Worm (Caenorhabditis elegans) whole organism, young adult: ENCODE results near the gene eelo-2.

ENCODE experiments used
- B0035.1 ChIP-seq: sonication (generic microtip); optimal IDR thresholded peaks from 2 replicates; lab custom pipeline; 2016; ENCODE audit warnings: missing genetic modification characterization, mild to moderate bottlenecking, missing compliant biosample characterization, missing genotype, missing genetic modification reagents
- B0261.1 ChIP-seq: sonication (generic microtip); optimal IDR thresholded peaks from 2 replicates; lab custom pipeline; 2016; ENCODE audit warnings: mild to moderate bottlenecking, missing genetic modification characterization, moderate library complexity, missing compliant biosample characterization
- C17E4.6 ChIP-seq: fragments of 200-800 bp; sonication (Bioruptor generic); IDR thresholded peaks from 2 replicates; pipeline ENCODE4 v1.3.6; 2022; ENCODE audit warnings: missing genetic modification reagents, missing genetic modification characterization, missing compliant biosample characterization
- F22D6.2 ChIP-seq: sonication (generic microtip); optimal IDR thresholded peaks from 2 replicates; lab custom pipeline; 2016; ENCODE audit warnings: mild to moderate bottlenecking, missing genetic modification characterization, missing compliant biosample characterization
- F33H1.4 ChIP-seq: fragments of 200-800 bp; sonication (Bioruptor generic); IDR thresholded peaks from 2 replicates; pipeline ENCODE4 v1.3.6; 2022; ENCODE audit warnings: missing genetic modification reagents, missing genetic modification characterization, missing compliant biosample characterization
- F49E8.2 ChIP-seq: sonication (generic microtip); optimal IDR thresholded peaks from 3 replicates; lab custom pipeline; 2017; ENCODE audit warnings: missing genetic modification characterization, mild to moderate bottlenecking, missing compliant biosample characterization, antibody characterized with exemption, moderate library complexity; ENCODE audit not compliant: insufficient read depth
- F57A8.1 ChIP-seq: fragments of 200-800 bp; sonication (Bioruptor generic); optimal IDR thresholded peaks from 2 replicates; lab custom pipeline; 2018; ENCODE audit warnings: mild to moderate bottlenecking, missing genetic modification characterization, moderate library complexity, missing compliant biosample characterization
- K12H6.12 ChIP-seq: fragments of 200-800 bp; sonication (Bioruptor generic); optimal IDR thresholded peaks from 2 replicates; lab custom pipeline; 2018; ENCODE audit warnings: mild to moderate bottlenecking, missing genetic modification characterization, missing compliant biosample characterization
- Y53F4B.3 ChIP-seq: fragments of 200-800 bp; sonication (Bioruptor generic); IDR thresholded peaks from 2 replicates; pipeline ENCODE4 v1.3.6; 2022; ENCODE audit warnings: missing genetic modification reagents, missing genetic modification characterization, missing compliant biosample characterization
- Y95B8A.8 ChIP-seq: fragments of 200-800 bp; sonication (Bioruptor generic); IDR thresholded peaks from 2 replicates; pipeline ENCODE4 v1.3.6; 2022; ENCODE audit warnings: missing genetic modification reagents, missing genetic modification characterization, missing compliant biosample characterization
- ZK185.1 ChIP-seq: sonication (generic microtip); optimal IDR thresholded peaks from 2 replicates; lab custom pipeline; 2016; ENCODE audit warnings: mild to moderate bottlenecking, missing genetic modification characterization, missing compliant biosample characterization; ENCODE audit not compliant: poor library complexity, severe bottlenecking
- akir-1 ChIP-seq: fragments of 200-800 bp; sonication (Bioruptor generic); optimal IDR thresholded peaks from 2 replicates; lab custom pipeline; 2018; ENCODE audit warnings: mild to moderate bottlenecking, missing genetic modification characterization, moderate library complexity, missing compliant biosample characterization
- aptf-2 ChIP-seq: fragments of 200-800 bp; sonication (Bioruptor generic); conservative IDR thresholded peaks from 2 replicates; pipeline ENCODE4 v1.3.6; 2022; ENCODE audit warnings: missing genetic modification reagents, missing genetic modification characterization, missing compliant biosample characterization
- attf-3 ChIP-seq: fragments of 200-800 bp; sonication (Bioruptor generic); conservative IDR thresholded peaks from 2 replicates; pipeline ENCODE4 v1.3.6; 2022; ENCODE audit warnings: missing genetic modification reagents, missing genetic modification characterization, missing compliant biosample characterization
- bed-2 ChIP-seq: fragments of 200-800 bp; sonication (Bioruptor generic); IDR thresholded peaks from 2 replicates; pipeline ENCODE4 v1.3.6; 2022; ENCODE audit warnings: missing genetic modification reagents, missing genetic modification characterization, missing compliant biosample characterization
- ccch-3 ChIP-seq: fragments of 200-800 bp; sonication (Bioruptor generic); optimal IDR thresholded peaks from 2 replicates; lab custom pipeline; 2018; ENCODE audit warnings: mild to moderate bottlenecking, missing genetic modification characterization, missing compliant biosample characterization
- efl-1 ChIP-seq: fragments of 150-350 bp; optimal IDR thresholded peaks from 2 replicates; lab custom pipeline; 2014; ENCODE audit warnings: missing biosample characterization, missing genetic modification reagents, missing genetic modification characterization
- egl-18 ChIP-seq: fragments of 200-800 bp; sonication (Bioruptor generic); IDR thresholded peaks from 2 replicates; pipeline ENCODE4 v1.3.6; 2022; ENCODE audit warnings: missing genetic modification reagents, missing genetic modification characterization, missing compliant biosample characterization
- fkh-3 ChIP-seq: sonication (generic microtip); optimal IDR thresholded peaks from 2 replicates; lab custom pipeline; 2016; ENCODE audit warnings: mild to moderate bottlenecking, missing genetic modification characterization, missing compliant biosample characterization
- him-1 ChIP-seq: sonication (generic microtip); optimal IDR thresholded peaks from 2 replicates; lab custom pipeline; 2016; ENCODE audit warnings: missing genotype, missing genetic modification reagents, missing genetic modification characterization, missing compliant biosample characterization
- hlh-26 ChIP-seq: fragments of 200-800 bp; sonication (Bioruptor generic); conservative IDR thresholded peaks from 2 replicates; pipeline ENCODE4 v1.3.6; 2022; ENCODE audit warnings: missing genetic modification reagents, missing genetic modification characterization, missing compliant biosample characterization
- hrde-1 ChIP-seq: sonication (generic microtip); optimal IDR thresholded peaks from 2 replicates; lab custom pipeline; 2016; ENCODE audit warnings: missing genetic modification characterization, mild to moderate bottlenecking, missing compliant biosample characterization, moderate library complexity, missing genotype, missing genetic modification reagents, borderline replicate concordance
- lag-1 ChIP-seq: fragments of 200-800 bp; sonication (Bioruptor generic); IDR thresholded peaks from 2 replicates; pipeline ENCODE4 v1.3.6; 2022; ENCODE audit warnings: missing genetic modification reagents, missing genetic modification characterization, missing compliant biosample characterization
- lin-26 ChIP-seq: fragments of 200-800 bp; sonication (Bioruptor generic); IDR thresholded peaks from 2 replicates; pipeline ENCODE4 v1.3.6; 2022; ENCODE audit warnings: missing genetic modification reagents, missing genetic modification characterization, missing compliant biosample characterization
- madf-3 ChIP-seq: fragments of 200-800 bp; sonication (Bioruptor generic); IDR thresholded peaks from 2 replicates; pipeline ENCODE4 v1.3.6; 2022; ENCODE audit warnings: missing genetic modification reagents, missing genetic modification characterization, missing compliant biosample characterization
- mxl-1 ChIP-seq: sonication (generic microtip); optimal IDR thresholded peaks from 2 replicates; lab custom pipeline; 2016; ENCODE audit warnings: missing genetic modification characterization, missing compliant biosample characterization
- nhr-120 ChIP-seq: fragments of 200-800 bp; sonication (Bioruptor generic); IDR thresholded peaks from 2 replicates; pipeline ENCODE4 v1.3.6; 2022; ENCODE audit warnings: missing genetic modification characterization, missing compliant biosample characterization
- nhr-179 ChIP-seq: sonication (generic microtip); optimal IDR thresholded peaks from 2 replicates; lab custom pipeline; 2016; ENCODE audit warnings: mild to moderate bottlenecking, missing genetic modification characterization, missing compliant biosample characterization
- nhr-27 ChIP-seq: fragments of 200-800 bp; sonication (Bioruptor generic); optimal IDR thresholded peaks from 2 replicates; lab custom pipeline; 2018; ENCODE audit warnings: mild to moderate bottlenecking, missing genetic modification characterization, moderate library complexity, missing compliant biosample characterization
- nhr-90 ChIP-seq: sonication (generic microtip); optimal IDR thresholded peaks from 2 replicates; lab custom pipeline; 2016; ENCODE audit warnings: missing genotype, mild to moderate bottlenecking, missing genetic modification characterization, missing compliant biosample characterization
- rpc-1 ChIP-seq, 2 experiments: fragments of 150-350 bp in 1 of 2; sonication (generic microtip) in 1 of 2; optimal IDR thresholded peaks; 2 replicates each; lab custom pipeline; 2014 to 2018; ENCODE audit warnings: missing biosample characterization in 1 of 2, missing genetic modification characterization in 1 of 2, missing genetic modification reagents in 1 of 2, missing genotype in 1 of 2
- snpc-1.3 ChIP-seq: sonication (generic microtip); optimal IDR thresholded peaks from 2 replicates; lab custom pipeline; 2017; ENCODE audit warnings: missing genetic modification characterization, mild to moderate bottlenecking, missing compliant biosample characterization, antibody characterized with exemption, moderate library complexity, missing genotype, missing genetic modification reagents; ENCODE audit not compliant: insufficient read depth
- snpc-4 ChIP-seq, 5 experiments: fragments of 150-350 bp in 1 of 5; sonication (generic microtip) in 4 of 5; optimal IDR thresholded peaks; 2 replicates each; lab custom pipeline; 2014 to 2018; ENCODE audit warnings: missing genetic modification characterization in 5 of 5, missing biosample characterization in 3 of 5, antibody characterized with exemption in 2 of 5, mild to moderate bottlenecking in 2 of 5, missing compliant biosample characterization in 2 of 5, missing genotype in 2 of 5, moderate library complexity in 2 of 5, missing genetic modification reagents in 1 of 5
- tbp1 ChIP-seq: fragments of 200-800 bp; sonication (Bioruptor generic); optimal IDR thresholded peaks from 2 replicates; lab custom pipeline; 2018; ENCODE audit warnings: mild to moderate bottlenecking, missing genetic modification characterization, missing compliant biosample characterization
- unc-130 ChIP-seq: sonication (generic microtip); optimal IDR thresholded peaks from 2 replicates; lab custom pipeline; 2016; ENCODE audit warnings: missing genetic modification reagents, missing genetic modification characterization, missing compliant biosample characterization
- xnd-1 ChIP-seq: sonication (generic microtip); optimal IDR thresholded peaks from 2 replicates; lab custom pipeline; 2016; ENCODE audit warnings: missing genotype, missing genetic modification reagents, missing genetic modification characterization, missing compliant biosample characterization
- zfh-2 ChIP-seq: fragments of 200-800 bp; sonication (Bioruptor generic); conservative IDR thresholded peaks from 2 replicates; pipeline ENCODE4 v1.3.6; 2022; ENCODE audit warnings: missing genetic modification reagents, missing genetic modification characterization, missing compliant biosample characterization
- ztf-25 ChIP-seq: fragments of 200-800 bp; sonication (Bioruptor generic); IDR thresholded peaks from 2 replicates; pipeline ENCODE4 v1.3.6; 2022; ENCODE audit warnings: missing genetic modification reagents, missing genetic modification characterization, missing compliant biosample characterization
- ztf-26 ChIP-seq: sonication (generic microtip); optimal IDR thresholded peaks from 2 replicates; lab custom pipeline; 2017; ENCODE audit warnings: missing genetic modification characterization, missing compliant biosample characterization
- ztf-28 ChIP-seq: fragments of 200-800 bp; sonication (Bioruptor generic); IDR thresholded peaks from 2 replicates; pipeline ENCODE4 v1.3.6; 2022; ENCODE audit warnings: missing genetic modification reagents, missing genetic modification characterization, missing compliant biosample characterization

eelo-2 gene

DNA sequence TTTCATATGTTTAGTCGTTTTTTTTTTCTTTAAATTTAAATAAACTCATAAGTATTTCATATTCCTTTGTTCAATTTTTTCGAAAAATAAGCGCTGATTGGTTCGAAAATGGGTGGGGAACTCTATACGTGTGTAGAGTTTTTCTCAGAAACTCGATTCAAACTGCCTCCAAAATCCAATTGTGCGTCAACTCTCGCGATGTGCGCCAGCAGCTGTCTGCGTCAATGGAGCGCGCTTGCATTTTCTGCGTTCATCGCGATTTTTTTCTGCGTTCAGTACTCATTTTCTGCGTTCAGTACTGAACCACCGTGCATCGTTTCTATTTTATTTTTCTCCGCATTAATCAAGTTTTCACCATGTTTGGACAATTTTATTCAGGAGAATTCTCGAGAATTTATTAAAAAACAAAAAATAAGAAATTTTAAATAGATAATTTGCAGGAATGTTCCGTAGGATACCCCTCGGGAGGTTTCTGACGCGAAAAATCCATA, at the start of gene eelo-2 (continued):
- peak; percentile 34 for TF ChIP-seq B0261.1
- TF ChIP-seq attf-3 (GFP tag; lab: Robert Waterston, UW), result peak; percentile 63
- peak; percentile 52; the same call in 1 of the 2 replicates for TF ChIP-seq ztf-28 (GFP tag; lab: Robert Waterston, UW)
- peak; percentile 51 for TF ChIP-seq ccch-3 (GFP tag; lab: Kevin White, UChicago)
- TF ChIP-seq fkh-3 (tag; lab: Kevin White, UChicago), result no peak
- peak; percentile 66 for TF ChIP-seq hrde-1 (tag; lab: Kevin White, UChicago)
- TF ChIP-seq F33H1.4 (GFP tag; lab: Robert Waterston, UW), result peak; percentile 80
- peak; percentile 89 for TF ChIP-seq F22D6.2 (tag; lab: Kevin White, UChicago)
- peak; percentile 93 for TF ChIP-seq K12H6.12
- no peak for TF ChIP-seq bed-2 (GFP tag; lab: Robert Waterston, UW)
- no peak for TF ChIP-seq ztf-25
- TF ChIP-seq aptf-2 (GFP tag; lab: Robert Waterston, UW), result no peak
- peak; percentile 96 for TF ChIP-seq ZK185.1 (tag; lab: Kevin White, UChicago)
- peak; percentile 86 for TF ChIP-seq F49E8.2 (tag; lab: Kevin White, UChicago)
- peak; percentile 94 for TF ChIP-seq snpc-4 (GFP tag; optimal IDR thresholded peaks at IDR 0.05; lab: Kevin White, UChicago)
- TF ChIP-seq snpc-4 (tag; optimal IDR thresholded peaks at IDR 0.05; lab: Kevin White, UChicago), result peak; percentile 90 to 97 (median 97)
- TF ChIP-seq lin-26, result peak; percentile 77
- TF ChIP-seq madf-3, result peak; percentile 98
- TF ChIP-seq nhr-120 (GFP tag; lab: Robert Waterston, UW), result 0 out of 2 replicates have a peak, but pooled peaks have one; percentile 63
- peak; percentile 81 for TF ChIP-seq unc-130 (GFP tag; lab: Kevin White, UChicago)
- no peak for TF ChIP-seq mxl-1
- TF ChIP-seq nhr-27, result no peak
- peak; percentile 81; the same call in 1 of the 2 replicates for TF ChIP-seq lag-1 (GFP tag; lab: Robert Waterston, UW)
- peak; percentile 96 for TF ChIP-seq C17E4.6 (GFP tag; lab: Robert Waterston, UW)
- TF ChIP-seq efl-1, result peak; percentile 95
- TF ChIP-seq Y53F4B.3 (GFP tag; lab: Robert Waterston, UW), result no peak
- TF ChIP-seq him-1 (tag; lab: Kevin White, UChicago), result peak; percentile 73
- TF ChIP-seq rpc-1 (optimal IDR thresholded peaks at IDR 0.05; lab: Kevin White, UChicago), result no peak
- TF ChIP-seq rpc-1 (tag; optimal IDR thresholded peaks at IDR 0.05; lab: Kevin White, UChicago), result no peak
- peak; percentile 96 for TF ChIP-seq zfh-2 (GFP tag; lab: Robert Waterston, UW)
- peak; percentile 78 for TF ChIP-seq akir-1

ce11 chrIV:17206745-17207144, 43.2 kb upstream of the eelo-2 start, which contains the start of gene cnnm-1:
Gene cnnm-1, minus strand, starts transcription at chrIV:17206845.
- TF ChIP-seq nhr-179 (tag; lab: Kevin White, UChicago), result no peak
- no peak for TF ChIP-seq B0261.1
- no peak for TF ChIP-seq attf-3 (GFP tag; lab: Robert Waterston, UW)
- TF ChIP-seq ZK185.1 (tag; lab: Kevin White, UChicago), result no peak
- no peak for TF ChIP-seq egl-18
- TF ChIP-seq K12H6.12, result no peak
- no peak for TF ChIP-seq snpc-1.3 (tag; lab: Kevin White, UChicago)
- TF ChIP-seq ztf-26 (tag; lab: Kevin White, UChicago), result no peak
- no peak for TF ChIP-seq tbp1 (GFP tag; lab: Kevin White, UChicago)
- no peak for TF ChIP-seq F57A8.1 (GFP tag; lab: Kevin White, UChicago)
- TF ChIP-seq nhr-90 (tag; lab: Kevin White, UChicago), result no peak
- no peak for TF ChIP-seq xnd-1 (tag; lab: Kevin White, UChicago)
- no peak for TF ChIP-seq ccch-3 (GFP tag; lab: Kevin White, UChicago)
- TF ChIP-seq Y95B8A.8 (GFP tag; lab: Robert Waterston, UW), result no peak
- TF ChIP-seq hlh-26 (GFP tag; lab: Robert Waterston, UW), result no peak
- TF ChIP-seq B0035.1, result no peak
- no peak for TF ChIP-seq bed-2 (GFP tag; lab: Robert Waterston, UW)
